Worm (Caenorhabditis elegans) whole organism, mixed stage, embryonic: ENCODE data around the gene gem-4.

Experiments
- ces-1 ChIP-seq: fragments of 150-350 bp; optimal IDR thresholded peaks from 2 replicates; lab custom pipeline; 2014; ENCODE audit warnings: missing biosample characterization, missing genetic modification reagents, missing genetic modification characterization
- lin-13 ChIP-seq: fragments of 150-350 bp; optimal IDR thresholded peaks from 2 replicates; lab custom pipeline; 2014; ENCODE audit warnings: missing biosample characterization, missing genetic modification characterization
- lsy-2 ChIP-seq: fragments of 150-350 bp; optimal IDR thresholded peaks from 2 replicates; lab custom pipeline; 2014; ENCODE audit warnings: missing biosample characterization, missing genetic modification characterization
- nhr-12 ChIP-seq: fragments of 150-350 bp; optimal IDR thresholded peaks from 2 replicates; lab custom pipeline; 2014; ENCODE audit warnings: missing biosample characterization, missing genetic modification characterization
- nhr-237 ChIP-seq: fragments of 150-350 bp; optimal IDR thresholded peaks from 2 replicates; lab custom pipeline; 2014; ENCODE audit warnings: missing biosample characterization, missing genetic modification characterization
- nhr-28 ChIP-seq: fragments of 150-350 bp; optimal IDR thresholded peaks from 2 replicates; lab custom pipeline; 2014; ENCODE audit warnings: missing biosample characterization, missing genetic modification characterization
- nhr-76 ChIP-seq: sonication (generic microtip); optimal IDR thresholded peaks from 2 replicates; lab custom pipeline; 2017; ENCODE audit warnings: missing biosample characterization, missing genetic modification characterization
- sem-2 ChIP-seq: fragments of 200-800 bp; sonication (Bioruptor generic); optimal IDR thresholded peaks from 2 replicates; lab custom pipeline; 2018; ENCODE audit warnings: mild to moderate bottlenecking, missing genetic modification characterization, missing compliant biosample characterization
- unc-120 ChIP-seq: sonication (generic microtip); optimal IDR thresholded peaks from 2 replicates; lab custom pipeline; 2017; ENCODE audit warnings: missing genetic modification characterization, missing compliant biosample characterization; ENCODE audit not compliant: poor library complexity, severe bottlenecking
- unc-39 ChIP-seq: fragments of 150-350 bp; optimal IDR thresholded peaks from 2 replicates; lab custom pipeline; 2014; ENCODE audit warnings: missing biosample characterization, missing genetic modification characterization

ce11 chrIV:11721878-11722277, 23.6 kb upstream of the gem-4 start:
- TF ChIP-seq nhr-12 (tag; lab: Kevin White, UChicago) = no peak
- TF ChIP-seq unc-120 (tag; lab: Kevin White, UChicago) = no peak
- no peak for TF ChIP-seq nhr-28 (tag; lab: Kevin White, UChicago)
- TF ChIP-seq lin-13 (tag; lab: Kevin White, UChicago) = no peak
- no peak for TF ChIP-seq sem-2 (GFP tag; lab: Kevin White, UChicago)
- no peak for TF ChIP-seq ces-1 (GFP tag; lab: Kevin White, UChicago)
- no peak for TF ChIP-seq nhr-76 (tag; lab: Kevin White, UChicago)
- TF ChIP-seq nhr-237 (tag; lab: Kevin White, UChicago) = no peak
- TF ChIP-seq lsy-2 (tag; lab: Kevin White, UChicago) = no peak
- no peak for TF ChIP-seq unc-39 (tag; lab: Kevin White, UChicago)
